Fruit fly (Drosophila melanogaster): ENCODE results near the gene Upf2.

Upf2 gene

dm6 chrX:8058446-8058900, 16.8 kb downstream of the Upf2 start:
- peak; percentile 2 for TF ChIP-seq noc (tag; optimal IDR thresholded peaks at IDR 0.05)

dm6 chrX:8057837-8058445, 17.3 kb downstream of the Upf2 start:
- no peak for TF ChIP-seq noc (tag; optimal IDR thresholded peaks at IDR 0.05)

- peak; percentile 61 for TF ChIP-seq noc (tag; optimal IDR thresholded peaks at IDR 0.05)
Measured at dm6 chrX:8057299-8057730, 18.0 kb downstream of the Upf2 start.

dm6 chrX:8056597-8057228, 18.6 kb downstream of the Upf2 start:
- no peak for TF ChIP-seq noc (tag; optimal IDR thresholded peaks at IDR 0.05)

- no peak for TF ChIP-seq noc (tag; optimal IDR thresholded peaks at IDR 0.05)
Measured at dm6 chrX:8056084-8056483, 19.2 kb downstream of the Upf2 start.

- TF ChIP-seq noc (tag; optimal IDR thresholded peaks at IDR 0.05): no peak
Measured at dm6 chrX:8049292-8049691, 26.0 kb downstream of the Upf2 start.

- no peak for TF ChIP-seq noc (tag; optimal IDR thresholded peaks at IDR 0.05)
Measured at dm6 chrX:8046520-8046919, 28.7 kb downstream of the Upf2 start.

dm6 chrX:8038934-8039333, 36.3 kb downstream of the Upf2 start:
- TF ChIP-seq noc (tag; optimal IDR thresholded peaks at IDR 0.05): no peak

dm6 chrX:8037334-8037733, 37.9 kb downstream of the Upf2 start, which contains the start of gene CG2233:
Gene CG2233, minus strand, starts transcription at chrX:8037517.
- peak; percentile 83 for TF ChIP-seq noc (tag; optimal IDR thresholded peaks at IDR 0.05)

- no peak for TF ChIP-seq noc (tag; optimal IDR thresholded peaks at IDR 0.05)
Measured at dm6 chrX:8021245-8021644, 54.0 kb downstream of the Upf2 start, which contains the start of gene CG15333. Gene CG15333, minus strand, starts transcription at chrX:8021345.

All from whole organism, larva.